Worm (Caenorhabditis elegans): Measurements from ENCODE around the gene F20D6.8.

F20D6.8 gene

DNA sequence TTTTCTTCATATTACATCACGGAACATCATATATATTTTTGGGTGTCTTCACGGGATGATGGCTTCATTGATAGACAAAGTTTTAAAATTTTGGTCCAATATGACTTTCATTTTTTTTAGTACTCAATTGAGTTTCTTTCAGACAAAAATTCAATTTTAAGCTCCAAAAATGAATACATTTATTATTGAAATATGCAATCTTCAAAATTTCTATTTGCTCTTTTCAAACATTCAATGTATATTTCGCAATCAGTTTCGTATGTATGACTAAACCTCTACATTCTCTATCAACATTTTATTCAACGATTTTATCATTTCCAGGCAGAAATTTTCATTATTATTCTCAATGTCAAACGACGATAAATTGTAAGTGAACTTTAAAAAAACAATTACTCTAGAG is 15.3 kb upstream of the F20D6.8 start, which contains the start of gene srp-8:
TSS of gene srp-8 (plus strand) at position 301 of the 400 bp plus-strand sequence.
- TF ChIP-seq nhr-28 (tag; optimal IDR thresholded peaks at IDR 0.05): no peak
- TF ChIP-seq nhr-11 (tag; optimal IDR thresholded peaks at IDR 0.05): no peak
- TF ChIP-seq lsy-12 (tag; optimal IDR thresholded peaks at IDR 0.05): no peak
- no peak for TF ChIP-seq nhr-25 (tag; optimal IDR thresholded peaks at IDR 0.05)
- TF ChIP-seq unc-39 (tag; optimal IDR thresholded peaks at IDR 0.05): no peak
- TF ChIP-seq elt-1 (tag; optimal IDR thresholded peaks at IDR 0.05): no peak
- no peak for TF ChIP-seq lin-39 (tag; optimal IDR thresholded peaks at IDR 0.05)
- TF ChIP-seq nhr-12 (tag; optimal IDR thresholded peaks at IDR 0.05): no peak
- no peak for TF ChIP-seq mdl-1 (tag; optimal IDR thresholded peaks at IDR 0.05)
- no peak for TF ChIP-seq nhr-23 (tag; optimal IDR thresholded peaks at IDR 0.05)
- no peak for TF ChIP-seq tbx-2 (tag; optimal IDR thresholded peaks at IDR 0.05)
- TF ChIP-seq fkh-2 (tag; optimal IDR thresholded peaks at IDR 0.05): no peak
- TF ChIP-seq unc-62 (GFP tag; optimal IDR thresholded peaks at IDR 0.05): no peak
- TF ChIP-seq ceh-9 (tag; optimal IDR thresholded peaks at IDR 0.05): no peak
- TF ChIP-seq zag-1 (tag; optimal IDR thresholded peaks at IDR 0.05): no peak
- TF ChIP-seq jun-1 (tag; optimal IDR thresholded peaks at IDR 0.05): no peak
- TF ChIP-seq nhr-43 (tag; optimal IDR thresholded peaks at IDR 0.05; ENCODE audit: poor library complexity, severe bottlenecking): no peak
- TF ChIP-seq aly-2 (tag; optimal IDR thresholded peaks at IDR 0.05): no peak
- TF ChIP-seq skn-1 (tag; optimal IDR thresholded peaks at IDR 0.05): no peak

DNA sequence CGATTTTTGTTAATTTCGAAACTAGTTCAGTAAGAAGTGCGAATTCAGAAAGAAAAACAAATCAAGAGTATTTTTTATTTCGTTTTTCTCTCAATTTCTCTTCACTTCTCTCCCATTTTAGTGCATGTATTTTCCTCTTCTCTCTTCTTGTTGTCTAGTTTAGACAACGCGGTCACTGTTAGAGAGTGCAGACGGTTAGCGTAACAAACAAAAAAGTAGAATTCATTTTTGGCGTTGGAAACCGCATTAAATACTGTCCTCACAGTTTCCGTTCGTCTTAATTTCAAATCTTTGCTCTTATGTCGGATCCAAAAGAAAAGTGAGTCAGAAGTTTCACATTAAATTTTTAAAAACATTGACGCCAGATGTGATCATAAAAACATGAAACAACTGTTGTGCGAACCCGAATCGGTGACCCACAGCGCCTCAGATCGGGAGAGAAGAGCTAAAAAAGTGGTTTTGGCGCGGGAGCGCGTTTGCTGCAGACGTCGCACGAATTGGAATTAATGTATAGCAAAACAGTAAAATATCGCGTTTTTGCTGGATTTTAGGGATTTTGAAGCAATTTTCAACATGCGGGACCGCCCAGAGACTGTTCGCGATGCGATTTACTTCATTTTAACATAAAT is 11.0 kb upstream of the F20D6.8 start, which contains the start of gene srp-7:
TSS of gene srp-7 (plus strand) at position 213 of the 629 bp plus-strand sequence.
- TF ChIP-seq unc-39 (tag; optimal IDR thresholded peaks at IDR 0.05) (no peak), nfya-1 (tag; optimal IDR thresholded peaks at IDR 0.05; ENCODE audit: insufficient read depth) (peak; percentile 41), elt-2 (tag; optimal IDR thresholded peaks at IDR 0.05) (peak; percentile 21), ceh-82 (tag; optimal IDR thresholded peaks at IDR 0.05) (no peak), pha-4 (tag; optimal IDR thresholded peaks at IDR 0.05) (peak; percentile 81), eor-1 (tag; optimal IDR thresholded peaks at IDR 0.05) (no peak), hmg-11 (tag; optimal IDR thresholded peaks at IDR 0.05) (peak; percentile 16), nhr-23 (tag; optimal IDR thresholded peaks at IDR 0.05) (peak; percentile 38), aly-2 (tag; optimal IDR thresholded peaks at IDR 0.05) (no peak), ceh-9 (tag; optimal IDR thresholded peaks at IDR 0.05) (no peak), skn-1 (tag; optimal IDR thresholded peaks at IDR 0.05) (no peak)

DNA sequence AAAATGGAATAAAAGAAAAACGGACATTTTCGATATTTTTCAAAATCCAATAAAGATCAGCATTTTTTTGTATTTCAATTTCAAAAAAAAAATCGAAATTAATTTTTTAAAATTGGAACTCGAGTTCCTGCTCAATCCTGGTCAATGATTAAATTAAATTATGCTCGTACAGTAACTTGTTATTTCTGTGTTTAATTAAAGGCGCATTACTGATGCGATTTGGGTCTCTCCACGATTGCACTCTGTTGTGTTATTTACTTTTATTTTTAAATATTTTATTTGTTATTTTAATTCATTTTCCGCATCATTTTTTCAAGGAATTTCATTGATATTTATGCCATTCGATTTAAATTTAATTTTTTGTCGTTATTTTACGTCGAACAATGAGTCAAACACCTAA is 10.2 kb upstream of the F20D6.8 start:
- no peak for TF ChIP-seq nhr-12 (tag; optimal IDR thresholded peaks at IDR 0.05)
- TF ChIP-seq ztf-4 (tag; optimal IDR thresholded peaks at IDR 0.05): no peak
- no peak for TF ChIP-seq fkh-10 (GFP tag; optimal IDR thresholded peaks at IDR 0.05)
- TF ChIP-seq nfya-1 (tag; optimal IDR thresholded peaks at IDR 0.05; ENCODE audit: insufficient read depth): no peak

DNA sequence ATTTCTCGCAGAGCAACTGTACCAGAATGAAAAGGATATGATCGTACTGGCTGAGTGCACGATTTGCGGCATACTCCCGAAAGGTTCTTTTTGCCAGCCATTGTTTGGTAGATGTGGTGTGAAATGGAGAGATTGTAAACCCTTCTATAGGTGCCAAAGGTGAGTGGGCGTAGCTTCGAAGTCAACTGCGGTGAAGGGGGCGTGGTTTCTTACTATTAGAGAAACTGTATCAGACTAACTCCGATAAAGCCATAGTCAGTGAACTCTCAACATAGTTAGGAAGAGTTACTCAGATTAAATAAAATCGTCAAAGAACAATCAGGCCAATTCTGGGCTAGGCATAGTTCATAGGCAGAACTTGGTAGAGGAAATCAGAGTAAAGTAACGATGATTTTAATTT is 9.3 kb upstream of the F20D6.8 start, which contains the start of gene F20D6.9:
TSS of gene F20D6.9 (minus strand) at position 101 of the 400 bp plus-strand sequence.
- no peak for TF ChIP-seq ama-1 (optimal IDR thresholded peaks at IDR 0.05)
- TF ChIP-seq lsy-12 (tag; optimal IDR thresholded peaks at IDR 0.05): no peak
- TF ChIP-seq hmg-11 (tag; optimal IDR thresholded peaks at IDR 0.05): no peak
- TF ChIP-seq daf-12 (tag; optimal IDR thresholded peaks at IDR 0.05): no peak
- TF ChIP-seq fkh-10 (GFP tag; optimal IDR thresholded peaks at IDR 0.05): no peak
- TF ChIP-seq egl-27 (tag; optimal IDR thresholded peaks at IDR 0.05): no peak
- no peak for TF ChIP-seq nhr-237 (tag; optimal IDR thresholded peaks at IDR 0.05)
- TF ChIP-seq nfya-1 (tag; optimal IDR thresholded peaks at IDR 0.05; ENCODE audit: insufficient read depth): no peak
- TF ChIP-seq lin-15B (tag; optimal IDR thresholded peaks at IDR 0.05): no peak
- TF ChIP-seq nhr-67 (tag; optimal IDR thresholded peaks at IDR 0.05): no peak

DNA sequence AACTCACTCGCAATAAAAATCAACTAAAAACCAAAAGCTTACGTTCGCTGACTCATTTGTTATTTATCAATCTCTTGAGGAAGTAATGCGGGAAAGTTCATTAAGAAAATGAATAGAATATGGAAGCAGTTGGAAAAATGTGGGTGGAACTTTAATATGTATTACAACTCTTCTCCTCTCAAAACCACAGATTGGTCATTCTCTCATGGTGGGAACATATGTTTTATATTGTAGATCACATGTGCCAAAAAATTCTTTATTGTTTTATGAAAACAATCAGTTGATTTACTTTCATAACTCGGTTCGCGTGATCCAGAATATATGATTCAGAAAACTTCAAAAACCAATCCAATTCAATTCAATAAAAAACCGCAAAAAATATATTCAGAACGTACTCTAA is 3.6 kb upstream of the F20D6.8 start:
- no peak for TF ChIP-seq unc-39 (tag; optimal IDR thresholded peaks at IDR 0.05)

DNA sequence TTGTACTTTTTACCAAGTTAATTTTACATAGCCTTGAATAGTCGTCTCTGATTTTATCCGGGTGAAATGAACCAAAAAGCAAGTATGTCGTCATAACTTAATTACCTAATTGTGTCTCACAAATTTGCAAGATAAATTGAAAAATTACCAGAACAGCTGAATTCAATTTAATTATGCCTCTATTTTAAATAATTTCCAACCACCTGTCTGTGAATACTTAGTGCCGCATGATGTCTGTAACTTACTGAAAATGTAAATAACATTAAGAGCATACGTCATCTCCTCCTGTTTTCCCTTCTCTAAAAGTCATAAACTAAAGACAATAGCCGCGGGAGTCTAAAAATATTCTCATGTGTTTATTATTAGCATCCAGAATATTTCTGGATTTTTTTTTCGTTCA is 2.2 kb upstream of the F20D6.8 start:
- TF ChIP-seq elt-1 (tag; optimal IDR thresholded peaks at IDR 0.05) (no peak), fkh-10 (GFP tag; optimal IDR thresholded peaks at IDR 0.05) (no peak), aly-2 (tag; optimal IDR thresholded peaks at IDR 0.05) (no peak), ceh-28 (tag; optimal IDR thresholded peaks at IDR 0.05) (no peak), ceh-9 (tag; optimal IDR thresholded peaks at IDR 0.05) (no peak), nhr-43 (tag; optimal IDR thresholded peaks at IDR 0.05; ENCODE audit: poor library complexity, severe bottlenecking) (no peak), nhr-76 (tag; optimal IDR thresholded peaks at IDR 0.05) (no peak), daf-12 (tag; optimal IDR thresholded peaks at IDR 0.05) (no peak), R02D3.7 (tag; optimal IDR thresholded peaks at IDR 0.05) (no peak), nhr-77 (tag; optimal IDR thresholded peaks at IDR 0.05) (no peak)
